Fruit fly (Drosophila melanogaster) whole organism, pupa: ENCODE data around the gene CG43339.

Experiments used
- CG10348 ChIP-seq: fragments of 200-800 bp; sonication (Bioruptor generic); IDR thresholded peaks from 2 replicates; pipeline ENCODE4 v1.3.6; 2022; ENCODE audit warnings: missing biosample characterization, missing genetic modification characterization
- CG14655 ChIP-seq: fragments of 200-800 bp; sonication (Bioruptor generic); optimal IDR thresholded peaks from 3 replicates; lab custom pipeline; 2017; ENCODE audit warnings: mild to moderate bottlenecking, missing biosample characterization, missing genetic modification reagents, missing genetic modification characterization
- CG15710 ChIP-seq: fragments of 200-800 bp; sonication (Bioruptor generic); optimal IDR thresholded peaks from 2 replicates; lab custom pipeline; 2018; ENCODE audit warnings: missing biosample characterization, mild to moderate bottlenecking, missing genetic modification characterization, moderate library complexity
- CG4496 ChIP-seq: fragments of 200-800 bp; sonication (Bioruptor generic); IDR thresholded peaks from 3 replicates; pipeline ENCODE4 v1.3.6; 2022; ENCODE audit warnings: missing biosample characterization, missing genetic modification characterization
- CG8301 ChIP-seq: fragments of 200-800 bp; sonication (Bioruptor generic); optimal IDR thresholded peaks from 2 replicates; lab custom pipeline; 2018; ENCODE audit warnings: missing biosample characterization, mild to moderate bottlenecking, missing genetic modification characterization
- CG9948 ChIP-seq: fragments of 200-800 bp; sonication (Bioruptor generic); optimal IDR thresholded peaks from 2 replicates; lab custom pipeline; 2018; ENCODE audit warnings: missing biosample characterization, mild to moderate bottlenecking, missing genetic modification characterization, moderate library complexity
- D1 ChIP-seq: fragments of 200-800 bp; sonication (Bioruptor generic); optimal IDR thresholded peaks from 2 replicates; lab custom pipeline; 2018; ENCODE audit warnings: missing biosample characterization, mild to moderate bottlenecking, missing genetic modification characterization, moderate library complexity
- EcR ChIP-seq: fragments of 200-800 bp; sonication (Bioruptor generic); optimal IDR thresholded peaks from 3 replicates; lab custom pipeline; 2019; ENCODE audit warnings: missing biosample characterization, missing genetic modification characterization, mild to moderate bottlenecking, moderate library complexity, missing genetic modification reagents
- Ets98B ChIP-seq: fragments of 200-800 bp; sonication (Bioruptor generic); IDR thresholded peaks from 2 replicates; pipeline ENCODE4 v1.3.6; 2022; ENCODE audit warnings: missing biosample characterization, missing genetic modification characterization
- Pif1A ChIP-seq: fragments of 200-800 bp; sonication (Bioruptor generic); optimal IDR thresholded peaks from 3 replicates; lab custom pipeline; 2016; ENCODE audit warnings: missing biosample characterization, missing genetic modification characterization
- Pif1B ChIP-seq: fragments of 200-800 bp; sonication (Bioruptor generic); optimal IDR thresholded peaks from 3 replicates; lab custom pipeline; 2016; ENCODE audit warnings: missing biosample characterization, missing genetic modification characterization

DNA sequence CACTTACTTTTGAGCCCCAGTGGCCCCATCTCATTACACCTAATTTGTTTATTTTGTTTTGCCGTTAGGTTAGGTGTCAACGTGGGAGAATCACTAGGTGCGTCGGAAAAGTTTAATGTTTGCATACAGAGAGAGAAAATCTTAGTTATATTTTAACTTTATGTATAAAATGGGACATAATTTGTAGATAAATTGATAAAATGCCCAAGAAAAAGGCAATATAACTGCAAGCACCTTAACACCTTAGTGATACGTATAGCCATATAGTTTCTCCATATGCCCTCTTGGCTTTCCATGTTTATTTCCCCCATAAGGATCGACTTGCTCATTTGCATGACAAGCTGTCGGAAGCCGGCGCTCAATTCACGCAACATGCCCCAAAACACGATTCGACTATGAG lies 34.1 kb downstream of the CG43339 start:
- TF ChIP-seq Pif1B (GFP tag; lab: Kevin White, UChicago) = no peak
- TF ChIP-seq CG9948 (tag; lab: Kevin White, UChicago) = no peak
- TF ChIP-seq EcR = no peak
- TF ChIP-seq D1 = no peak
- no peak for TF ChIP-seq CG15710
- TF ChIP-seq Ets98B (GFP tag; lab: Robert Waterston, UW) = no peak
- no peak for TF ChIP-seq CG8301 (tag; lab: Kevin White, UChicago)
- TF ChIP-seq Pif1A (GFP tag; lab: Kevin White, UChicago) = no peak
- no peak for TF ChIP-seq CG14655 (GFP tag; lab: Kevin White, UChicago)
- TF ChIP-seq CG4496 (GFP tag; lab: Robert Waterston, UW) = no peak
- no peak for TF ChIP-seq CG10348 (GFP tag; lab: Robert Waterston, UW)
